Fruit fly (Drosophila melanogaster) whole organism, embryonic: ENCODE results near the gene Nulp1.
A peak's percentile ranks its signal among the peaks of the same experiment; 100 is the strongest.

Experiments used
- Aef1 ChIP-seq: fragments of 200-800 bp; sonication (Bioruptor generic); IDR thresholded peaks from 3 replicates; pipeline ENCODE4 v1.3.6; 2022; ENCODE audit warnings: missing biosample characterization, missing genetic modification characterization
- Atf3 ChIP-seq: fragments of 200-800 bp; sonication (Bioruptor generic); optimal IDR thresholded peaks from 3 replicates; lab custom pipeline; 2016; ENCODE audit warnings: missing biosample characterization, missing genetic modification characterization
- Atf6 ChIP-seq: fragments of 200-800 bp; sonication (Bioruptor generic); IDR thresholded peaks from 2 replicates; pipeline ENCODE4 v1.3.6; 2022; ENCODE audit warnings: missing biosample characterization, missing genetic modification characterization
- B-H1 ChIP-seq: fragments of 200-800 bp; sonication (Bioruptor generic); IDR thresholded peaks from 3 replicates; pipeline ENCODE4 v1.3.6; 2022; ENCODE audit warnings: missing biosample characterization, missing genetic modification characterization
- B-H2 ChIP-seq: fragments of 200-800 bp; sonication (Bioruptor generic); optimal IDR thresholded peaks from 2 replicates; lab custom pipeline; 2018; ENCODE audit warnings: missing biosample characterization, mild to moderate bottlenecking, missing genetic modification characterization
- CG10147 ChIP-seq: fragments of 200-800 bp; sonication (Bioruptor generic); optimal IDR thresholded peaks from 2 replicates; lab custom pipeline; 2019; ENCODE audit warnings: missing biosample characterization, mild to moderate bottlenecking, missing genetic modification characterization, moderate library complexity
- CG10565 ChIP-seq: fragments of 200-800 bp; sonication (Bioruptor generic); optimal IDR thresholded peaks from 3 replicates; lab custom pipeline; 2016; ENCODE audit warnings: missing biosample characterization, mild to moderate bottlenecking, missing genetic modification characterization
- CG12942 ChIP-seq: fragments of 200-800 bp; sonication (Bioruptor generic); optimal IDR thresholded peaks from 3 replicates; lab custom pipeline; 2016; ENCODE audit warnings: missing biosample characterization, missing genetic modification characterization
- CG13123 ChIP-seq: fragments of 200-800 bp; sonication (Bioruptor generic); optimal IDR thresholded peaks from 2 replicates; lab custom pipeline; 2016; ENCODE audit warnings: missing biosample characterization, missing genetic modification characterization
- CG13287 ChIP-seq: fragments of 200-800 bp; sonication (Bioruptor generic); IDR thresholded peaks from 2 replicates; pipeline ENCODE4 v1.3.6; 2022; ENCODE audit warnings: missing biosample characterization, missing genetic modification characterization; ENCODE audit not compliant: partially characterized antibody
- CG13624 ChIP-seq: fragments of 200-800 bp; sonication (Bioruptor generic); optimal IDR thresholded peaks from 2 replicates; lab custom pipeline; 2016; ENCODE audit warnings: missing biosample characterization, missing genetic modification characterization
- CG14050 ChIP-seq: fragments of 200-800 bp; sonication (Bioruptor generic); IDR thresholded peaks from 3 replicates; pipeline ENCODE4 v1.3.6; 2022; ENCODE audit warnings: missing biosample characterization, missing genetic modification characterization
- CG17359 ChIP-seq: fragments of 200-800 bp; sonication (Bioruptor generic); optimal IDR thresholded peaks from 3 replicates; lab custom pipeline; 2018; ENCODE audit warnings: missing biosample characterization, mild to moderate bottlenecking, missing genetic modification characterization, moderate library complexity
- CG2889 ChIP-seq: fragments of 200-800 bp; sonication (Bioruptor generic); IDR thresholded peaks from 3 replicates; pipeline ENCODE4 v1.3.6; 2022; ENCODE audit warnings: missing biosample characterization, missing genetic modification characterization
- CG30431 ChIP-seq: fragments of 200-800 bp; sonication (Bioruptor generic); optimal IDR thresholded peaks from 2 replicates; lab custom pipeline; 2017; ENCODE audit warnings: missing biosample characterization, missing genetic modification characterization
- CG3065 ChIP-seq: fragments of 200-800 bp; sonication (Bioruptor generic); optimal IDR thresholded peaks from 2 replicates; lab custom pipeline; 2016; ENCODE audit warnings: missing biosample characterization, missing genetic modification characterization
- CG3995 ChIP-seq: fragments of 200-800 bp; sonication (Bioruptor generic); optimal IDR thresholded peaks from 3 replicates; lab custom pipeline; 2016; ENCODE audit warnings: missing biosample characterization, missing genetic modification characterization
- CG4424 ChIP-seq: fragments of 200-800 bp; sonication (Bioruptor generic); optimal IDR thresholded peaks from 3 replicates; lab custom pipeline; 2016; ENCODE audit warnings: missing biosample characterization, missing genetic modification characterization
- CG6654 ChIP-seq: fragments of 200-800 bp; sonication (Bioruptor generic); optimal IDR thresholded peaks from 2 replicates; lab custom pipeline; 2017; ENCODE audit warnings: missing biosample characterization, mild to moderate bottlenecking, missing genetic modification characterization
- CG8388 ChIP-seq: fragments of 200-800 bp; sonication (Bioruptor generic); optimal IDR thresholded peaks from 2 replicates; lab custom pipeline; 2019; ENCODE audit warnings: missing biosample characterization, mild to moderate bottlenecking, missing genetic modification characterization, moderate library complexity
- CG9609 ChIP-seq: fragments of 200-800 bp; sonication (Bioruptor generic); optimal IDR thresholded peaks from 3 replicates; lab custom pipeline; 2016; ENCODE audit warnings: missing biosample characterization, missing genetic modification characterization
- CG9817 ChIP-seq: fragments of 200-800 bp; sonication (Bioruptor generic); optimal IDR thresholded peaks from 2 replicates; lab custom pipeline; 2018; ENCODE audit warnings: missing biosample characterization, mild to moderate bottlenecking, missing genetic modification characterization, moderate library complexity
- Dfd ChIP-seq, 2 experiments: fragments of >200 bp; optimal IDR thresholded peaks; 2 replicates each; lab custom pipeline; 2017; ENCODE audit warnings: missing biosample characterization in 2 of 2, missing genetic modification characterization in 2 of 2
- Dref ChIP-seq: fragments of 200-800 bp; sonication (Bioruptor generic); IDR thresholded peaks from 2 replicates; pipeline ENCODE4 v1.3.6; 2022; ENCODE audit warnings: missing biosample characterization, missing genetic modification characterization
- GATAe ChIP-seq: fragments of 200-800 bp; sonication (Bioruptor generic); conservative IDR thresholded peaks from 2 replicates; pipeline ENCODE4 v1.3.6; 2022; ENCODE audit warnings: missing biosample characterization, missing genetic modification characterization
- HLH3B ChIP-seq: fragments of 200-800 bp; sonication (Bioruptor generic); IDR thresholded peaks from 2 replicates; pipeline ENCODE4 v1.3.6; 2022; ENCODE audit warnings: missing biosample characterization, missing genetic modification characterization
- Lim3 ChIP-seq: fragments of 200-800 bp; sonication (Bioruptor generic); IDR thresholded peaks from 2 replicates; pipeline ENCODE4 v1.3.6; 2022; ENCODE audit warnings: missing biosample characterization, missing genetic modification characterization
- Rx ChIP-seq: fragments of 200-800 bp; sonication (Bioruptor generic); IDR thresholded peaks from 2 replicates; pipeline ENCODE4 v1.3.6; 2022; ENCODE audit warnings: missing biosample characterization, missing genetic modification characterization
- Six4 ChIP-seq: fragments of 200-800 bp; sonication (Bioruptor generic); optimal IDR thresholded peaks from 2 replicates; lab custom pipeline; 2016; ENCODE audit warnings: missing biosample characterization, missing genetic modification characterization
- Spps ChIP-seq: fragments of 200-800 bp; sonication (Bioruptor generic); optimal IDR thresholded peaks from 2 replicates; lab custom pipeline; 2018; ENCODE audit warnings: missing biosample characterization, mild to moderate bottlenecking, missing genetic modification characterization
- Sry-δ ChIP-seq: fragments of 200-800 bp; sonication (Bioruptor generic); optimal IDR thresholded peaks from 2 replicates; lab custom pipeline; 2016; ENCODE audit warnings: missing biosample characterization, missing genetic modification characterization
- bab2 ChIP-seq: fragments of 200-800 bp; sonication (Bioruptor generic); optimal IDR thresholded peaks from 2 replicates; lab custom pipeline; 2016; ENCODE audit warnings: missing biosample characterization, missing genetic modification characterization
- chn ChIP-seq: fragments of 200-800 bp; sonication (Bioruptor generic); optimal IDR thresholded peaks from 2 replicates; lab custom pipeline; 2016; ENCODE audit warnings: missing biosample characterization, missing genetic modification characterization
- ci ChIP-seq: fragments of 200-800 bp; sonication (Bioruptor generic); IDR thresholded peaks from 3 replicates; pipeline ENCODE4 v1.3.6; 2022; ENCODE audit warnings: missing biosample characterization, missing genetic modification characterization
- croc ChIP-seq: fragments of 200-800 bp; sonication (Bioruptor generic); conservative IDR thresholded peaks from 3 replicates; pipeline ENCODE4 v1.3.6; 2022; ENCODE audit warnings: missing biosample characterization, missing genetic modification characterization
- dm ChIP-seq: fragments of 200-800 bp; sonication (Bioruptor generic); optimal IDR thresholded peaks from 3 replicates; lab custom pipeline; 2016; ENCODE audit warnings: missing biosample characterization, missing genetic modification characterization
- fd96Cb ChIP-seq: fragments of 200-800 bp; sonication (Bioruptor generic); optimal IDR thresholded peaks from 2 replicates; lab custom pipeline; 2018; ENCODE audit warnings: missing biosample characterization, mild to moderate bottlenecking, missing genetic modification characterization, moderate library complexity
- ham ChIP-seq: fragments of 200-800 bp; sonication (Bioruptor generic); IDR thresholded peaks from 2 replicates; pipeline ENCODE4 v1.3.6; 2022; ENCODE audit warnings: missing biosample characterization, missing genetic modification characterization
- ind ChIP-seq: fragments of 200-800 bp; sonication (Bioruptor generic); optimal IDR thresholded peaks from 3 replicates; lab custom pipeline; 2016; ENCODE audit warnings: missing biosample characterization, missing genetic modification characterization
- ken ChIP-seq: fragments of 200-800 bp; sonication (Bioruptor generic); IDR thresholded peaks from 3 replicates; pipeline ENCODE4 v1.3.6; 2022; ENCODE audit warnings: missing biosample characterization, missing genetic modification characterization
- knrl ChIP-seq: fragments of 200-800 bp; sonication (Bioruptor generic); IDR thresholded peaks from 3 replicates; pipeline ENCODE4 v1.3.6; 2022; ENCODE audit warnings: missing biosample characterization, missing genetic modification characterization; ENCODE audit not compliant: partially characterized antibody
- sim ChIP-seq: fragments of 200-800 bp; sonication (Bioruptor generic); IDR thresholded peaks from 2 replicates; pipeline ENCODE4 v1.3.6; 2022; ENCODE audit warnings: missing biosample characterization, missing genetic modification characterization
- slbo ChIP-seq: fragments of 200-800 bp; sonication (Bioruptor generic); IDR thresholded peaks from 2 replicates; pipeline ENCODE4 v1.3.6; 2022; ENCODE audit warnings: missing biosample characterization, missing genetic modification characterization
- sna ChIP-seq: fragments of 200-800 bp; sonication (Bioruptor generic); IDR thresholded peaks from 2 replicates; pipeline ENCODE4 v1.3.6; 2022; ENCODE audit warnings: missing biosample characterization, missing genetic modification characterization; ENCODE audit not compliant: partially characterized antibody
- so ChIP-seq: fragments of 200-800 bp; sonication (Bioruptor generic); IDR thresholded peaks from 3 replicates; pipeline ENCODE4 v1.3.6; 2022; ENCODE audit warnings: missing biosample characterization, missing genetic modification characterization
- stc ChIP-seq: fragments of 200-800 bp; sonication (Bioruptor generic); IDR thresholded peaks from 2 replicates; pipeline ENCODE4 v1.3.6; 2022; ENCODE audit warnings: missing biosample characterization, missing genetic modification characterization
- tap ChIP-seq: fragments of 200-800 bp; optimal IDR thresholded peaks from 3 replicates; lab custom pipeline; 2019; ENCODE audit warnings: missing biosample characterization, mild to moderate bottlenecking, missing genetic modification characterization, moderate library complexity
- tin ChIP-seq: fragments of 200-800 bp; sonication (Bioruptor generic); optimal IDR thresholded peaks from 3 replicates; lab custom pipeline; 2016; ENCODE audit warnings: missing biosample characterization, missing genetic modification characterization
- trh ChIP-seq: fragments of 200-800 bp; sonication (Bioruptor generic); optimal IDR thresholded peaks from 2 replicates; lab custom pipeline; 2016; ENCODE audit warnings: missing biosample characterization, missing genetic modification characterization
- vvl ChIP-seq: fragments of 200-800 bp; sonication (Bioruptor generic); IDR thresholded peaks from 2 replicates; pipeline ENCODE4 v1.3.6; 2022; ENCODE audit warnings: missing biosample characterization, missing genetic modification characterization
- zen2 ChIP-seq: fragments of 200-800 bp; sonication (Bioruptor generic); IDR thresholded peaks from 3 replicates; pipeline ENCODE4 v1.3.6; 2022; ENCODE audit warnings: missing biosample characterization, missing genetic modification characterization; ENCODE audit not compliant: partially characterized antibody
- zfh1 ChIP-seq: fragments of 200-800 bp; sonication (Bioruptor generic); IDR thresholded peaks from 3 replicates; pipeline ENCODE4 v1.3.6; 2022; ENCODE audit warnings: missing biosample characterization, missing genetic modification characterization

Gene Nulp1

dm6 chr3L:8137448-8137906 lies 27.3 kb downstream of the Nulp1 start, which contains the start of the genes Setx and mus301 (continued):
- TF ChIP-seq knrl (peak; percentile 50; the same call in 2 of the 3 replicates), B-H2 (GFP tag; lab: Kevin White, UChicago) (peak; percentile 75), HLH3B (peak; percentile 55), bab2 (GFP tag; lab: Kevin White, UChicago) (peak; percentile 84), Sry-δ (GFP tag; lab: Kevin White, UChicago) (peak; percentile 61), stc (GFP tag; lab: Robert Waterston, UW) (no peak), tin (peak; percentile 85), chn (GFP tag; lab: Kevin White, UChicago) (peak; percentile 90), Rx (GFP tag; lab: Robert Waterston, UW) (peak; percentile 12; the same call in 1 of the 2 replicates), so (GFP tag; lab: Robert Waterston, UW) (no peak; the same call in 2 of the 3 replicates), ind (GFP tag; lab: Kevin White, UChicago) (peak; percentile 81), Aef1 (GFP tag; lab: Robert Waterston, UW) (peak; percentile 75), CG30431 (GFP tag; lab: Kevin White, UChicago) (peak; percentile 29), croc (peak; percentile 37; the same call in 2 of the 3 replicates), fd96Cb (tag; lab: Kevin White, UChicago) (peak; percentile 66), CG2889 (GFP tag; lab: Robert Waterston, UW) (peak; percentile 44; the same call in 1 of the 3 replicates), dm (peak; percentile 80), CG13287 (peak; percentile 49), sim (GFP tag; lab: Robert Waterston, UW) (no peak), CG13624 (GFP tag; lab: Kevin White, UChicago) (peak; percentile 91), CG3995 (GFP tag; lab: Kevin White, UChicago) (peak; percentile 54), CG6654 (GFP tag; lab: Kevin White, UChicago) (no peak), Spps (tag; lab: Kevin White, UChicago) (peak; percentile 40), Dfd (GFP tag; optimal IDR thresholded peaks at IDR 0.05; lab: Kevin White, UChicago) (no peak), ken (peak; percentile 70; the same call in 1 of the 3 replicates), Lim3 (no peak), GATAe (GFP tag; lab: Robert Waterston, UW) (no peak), CG9817 (tag; lab: Kevin White, UChicago) (peak; percentile 86), tap (tag; lab: Kevin White, UChicago) (no peak), Atf3 (GFP tag; lab: Kevin White, UChicago) (peak; percentile 74), vvl (GFP tag; lab: Robert Waterston, UW) (peak; percentile 81), trh (peak; percentile 69), CG3065 (GFP tag; lab: Kevin White, UChicago) (peak; percentile 39), zfh1 (peak; percentile 73), ci (peak; percentile 58; the same call in 1 of the 3 replicates), sna (GFP tag; lab: Robert Waterston, UW) (no peak), CG13123 (GFP tag; lab: Kevin White, UChicago) (peak; percentile 75), CG14050 (GFP tag; lab: Robert Waterston, UW) (0 out of 3 replicates have a peak, but pooled peaks have one; percentile 10), Atf6 (GFP tag; lab: Robert Waterston, UW) (peak; percentile 68), Six4 (peak; percentile 59), zen2 (GFP tag; lab: Robert Waterston, UW) (no peak), CG8388 (GFP tag; lab: Kevin White, UChicago) (peak; percentile 51), CG4424 (GFP tag; lab: Kevin White, UChicago) (peak; percentile 85), B-H1 (peak; percentile 58; the same call in 2 of the 3 replicates), CG17359 (tag; lab: Kevin White, UChicago) (no peak), CG9609 (GFP tag; lab: Kevin White, UChicago) (peak; percentile 75), CG12942 (GFP tag; lab: Kevin White, UChicago) (peak; percentile 88), slbo (peak; percentile 90), Dref (peak; percentile 48), ham (GFP tag; lab: Robert Waterston, UW) (0 out of 2 replicates have a peak, but pooled peaks have one; percentile 48), CG10147 (GFP tag; lab: Kevin White, UChicago) (no peak), CG10565 (GFP tag; lab: Kevin White, UChicago) (peak; percentile 48)
